Fruit fly (Drosophila melanogaster): ENCODE measurements around the gene CG7246.
A peak's percentile ranks its signal among the peaks of the same experiment; 100 is the strongest.

CG7246 gene

DNA sequence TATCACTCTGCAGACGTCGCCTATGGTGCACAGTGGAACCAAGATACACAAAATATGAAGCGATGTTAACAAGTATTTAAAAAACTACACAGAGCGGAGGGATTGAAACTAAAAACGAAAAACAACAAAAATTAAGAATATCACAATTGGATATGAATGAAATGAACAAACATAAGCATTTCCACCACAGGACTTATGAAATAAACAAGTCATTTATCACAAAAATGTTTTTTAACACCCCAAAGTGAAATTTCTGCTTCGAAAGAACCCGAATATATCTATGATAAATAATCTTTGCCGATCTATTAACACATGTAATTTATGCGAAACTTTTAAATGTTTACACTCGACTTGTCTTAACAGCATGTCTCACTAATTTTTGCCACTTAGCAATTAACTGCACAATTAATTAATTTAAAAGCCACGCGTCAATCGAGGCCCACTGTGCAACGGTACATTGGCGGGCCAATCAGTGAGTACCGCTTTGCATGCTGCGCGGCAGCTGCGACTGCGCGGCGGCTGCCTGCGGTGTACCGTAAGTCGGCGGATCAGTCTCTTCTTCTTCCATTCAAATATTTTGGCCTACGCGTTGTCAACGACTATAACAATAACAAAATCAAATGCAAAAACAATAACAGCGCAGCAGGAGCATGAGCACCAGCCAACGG, 38.9 kb downstream of the CG7246 start (continued):
- TF ChIP-seq lilli (GFP tag; optimal IDR thresholded peaks at IDR 0.05): peak; percentile 46

DNA sequence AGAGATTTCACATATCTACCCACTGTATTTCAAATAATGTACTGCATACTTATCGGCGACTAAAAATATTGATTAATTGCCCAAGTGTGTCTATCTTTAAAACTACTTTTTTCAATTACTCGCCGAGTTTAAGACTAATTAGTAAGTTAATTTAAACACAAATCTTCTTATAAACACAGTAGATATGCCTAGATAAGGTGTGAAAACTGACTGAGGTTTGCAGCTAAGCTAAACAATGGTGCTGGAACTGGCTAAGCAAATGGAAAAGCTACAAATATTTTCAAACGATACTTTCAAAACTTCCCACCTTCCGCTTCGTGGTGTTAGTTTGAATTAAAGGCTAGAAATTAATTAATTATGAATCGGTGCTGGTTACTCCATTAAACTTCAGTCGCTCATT, 40.0 kb downstream of the CG7246 start:
- TF ChIP-seq pzg (GFP tag; optimal IDR thresholded peaks at IDR 0.05): peak; percentile 21
- peak; percentile 53 for TF ChIP-seq Dp (GFP tag; optimal IDR thresholded peaks at IDR 0.05)
- TF ChIP-seq Ets97D (GFP tag; optimal IDR thresholded peaks at IDR 0.05): peak; percentile 42
- no peak for TF ChIP-seq pros (GFP tag; optimal IDR thresholded peaks at IDR 0.05)
- TF ChIP-seq stwl (tag; optimal IDR thresholded peaks at IDR 0.05): peak; percentile 34
- peak; percentile 28 for TF ChIP-seq Lhr (GFP tag; optimal IDR thresholded peaks at IDR 0.05)
- TF ChIP-seq kni (GFP tag; optimal IDR thresholded peaks at IDR 0.05): no peak
- no peak for TF ChIP-seq CrebB (tag; optimal IDR thresholded peaks at IDR 0.05)
- 0 out of 3 replicates have a peak, but pooled peaks have one; percentile 9 for TF ChIP-seq CG6791 (GFP tag; IDR thresholded peaks at IDR 0.05; ENCODE audit: partially characterized antibody)
- TF ChIP-seq pita (GFP tag; optimal IDR thresholded peaks at IDR 0.05): peak; percentile 73
- peak; percentile 6 for TF ChIP-seq CG2116 (GFP tag; optimal IDR thresholded peaks at IDR 0.05)
- peak; percentile 36 for TF ChIP-seq gfzf (GFP tag; optimal IDR thresholded peaks at IDR 0.05)
- peak; percentile 22 for TF ChIP-seq sd (tag; optimal IDR thresholded peaks at IDR 0.05)
- TF ChIP-seq BEAF-32 (GFP tag; optimal IDR thresholded peaks at IDR 0.05): peak; percentile 49
- peak; percentile 24 for TF ChIP-seq trem (tag; optimal IDR thresholded peaks at IDR 0.05)
- no peak for TF ChIP-seq H2.0 (GFP tag; IDR thresholded peaks at IDR 0.05)
- TF ChIP-seq sens (GFP tag): peak; percentile 83
- TF ChIP-seq dmrt11E (tag; optimal IDR thresholded peaks at IDR 0.05): no peak
- peak; percentile 20 for TF ChIP-seq Sry-δ (GFP tag; optimal IDR thresholded peaks at IDR 0.05)
- no peak for TF ChIP-seq CG1024 (GFP tag; IDR thresholded peaks at IDR 0.05)
- peak; percentile 63 for TF ChIP-seq E2f2 (GFP tag; IDR thresholded peaks at IDR 0.05)
- TF ChIP-seq CG11504 (tag; optimal IDR thresholded peaks at IDR 0.05): peak; percentile 16
- TF ChIP-seq CG1603 (tag; optimal IDR thresholded peaks at IDR 0.05): peak; percentile 40
- peak; percentile 78 for TF ChIP-seq CTCF (GFP tag; optimal IDR thresholded peaks at IDR 0.05)
- TF ChIP-seq vvl (GFP tag; IDR thresholded peaks at IDR 0.05): 0 out of 2 replicates have a peak, but pooled peaks have one; percentile 14
- peak; percentile 38 for TF ChIP-seq Myb (GFP tag; optimal IDR thresholded peaks at IDR 0.05)
- peak; percentile 8 for TF ChIP-seq Nf-YC (tag; optimal IDR thresholded peaks at IDR 0.05)
- TF ChIP-seq CG12104 (GFP tag; optimal IDR thresholded peaks at IDR 0.05): no peak
- peak; percentile 34 for TF ChIP-seq HmgZ (tag; optimal IDR thresholded peaks at IDR 0.05)
- TF ChIP-seq Mes4 (GFP tag; optimal IDR thresholded peaks at IDR 0.05): no peak

dm6 chrX:9038778-9039177, 42.1 kb downstream of the CG7246 start:
- TF ChIP-seq Drgx (GFP tag; IDR thresholded peaks at IDR 0.05): peak; percentile 30; the same call in 1 of the 2 replicates
- no peak for TF ChIP-seq sob (GFP tag; IDR thresholded peaks at IDR 0.05)
- no peak for TF ChIP-seq vfl (GFP tag; optimal IDR thresholded peaks at IDR 0.05)
- TF ChIP-seq rib (GFP tag; IDR thresholded peaks at IDR 0.05): no peak

DNA sequence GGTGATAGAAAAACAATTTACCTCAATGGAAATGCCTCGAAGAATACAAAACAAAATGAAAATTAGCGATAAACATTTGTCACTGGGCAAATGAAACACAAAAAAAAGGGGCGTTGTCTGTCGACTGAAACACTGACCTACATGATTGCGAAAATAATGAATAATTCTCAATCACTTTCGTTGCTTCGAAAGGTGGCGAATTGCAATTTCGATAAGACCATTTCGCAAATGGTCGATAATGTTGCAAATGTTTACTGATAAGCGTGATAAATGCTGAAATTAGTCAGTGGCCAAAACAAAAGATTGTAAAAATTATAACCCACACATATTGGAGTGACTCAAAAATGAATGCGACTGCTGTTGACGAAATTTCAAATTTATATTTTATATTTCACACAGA, 44.7 kb downstream of the CG7246 start:
- TF ChIP-seq CG4424 (GFP tag; optimal IDR thresholded peaks at IDR 0.05) (no peak), B-H1 (GFP tag; IDR thresholded peaks at IDR 0.05) (no peak), CG5245 (GFP tag; optimal IDR thresholded peaks at IDR 0.05) (no peak), knrl (GFP tag; IDR thresholded peaks at IDR 0.05; ENCODE audit: partially characterized antibody) (no peak), Doc3 (GFP tag; IDR thresholded peaks at IDR 0.05; ENCODE audit: partially characterized antibody) (no peak), Rfx (GFP tag; IDR thresholded peaks at IDR 0.05) (no peak), lab (GFP tag; optimal IDR thresholded peaks at IDR 0.05) (no peak), Vsx1 (GFP tag; optimal IDR thresholded peaks at IDR 0.05) (no peak)
